Fruit fly (Drosophila melanogaster): Measurements from ENCODE around the gene GV1.

Gene GV1

DNA sequence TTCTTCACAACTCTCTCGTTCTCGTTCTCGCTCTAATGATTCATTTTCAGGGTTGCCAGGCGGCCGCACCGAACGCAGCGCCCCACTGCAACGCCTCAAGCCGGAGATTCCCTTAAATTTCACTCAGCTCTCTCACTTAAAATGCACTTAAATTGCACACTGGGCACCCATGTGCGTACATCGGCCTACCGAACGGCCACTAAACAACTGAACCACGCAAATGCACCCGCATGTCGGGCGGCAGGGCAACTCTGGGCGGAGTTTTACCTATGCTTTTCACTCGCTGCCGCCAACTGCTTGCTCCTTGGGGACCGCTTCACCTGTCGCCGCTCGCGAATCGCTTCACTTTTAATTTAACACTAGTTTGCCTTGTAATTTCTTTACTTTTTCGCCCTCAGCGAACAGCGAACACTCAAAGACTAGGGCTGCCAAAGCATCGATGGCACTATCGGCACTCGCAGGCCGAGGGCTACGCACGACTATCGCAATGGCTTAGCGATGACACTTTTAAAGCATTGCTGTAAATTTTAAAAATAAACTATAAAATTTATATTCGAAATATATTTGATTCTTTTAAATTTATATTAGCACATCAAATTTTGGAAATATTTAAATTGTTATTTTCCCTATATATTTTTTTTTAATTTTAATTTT lies 51.5 kb downstream of the GV1 start, which contains the start of gene Rap1 (continued):
- TF ChIP-seq peb (GFP tag; IDR thresholded peaks at IDR 0.05), result 0 out of 2 replicates have a peak, but pooled peaks have one; percentile 23
- TF ChIP-seq toy (GFP tag; IDR thresholded peaks at IDR 0.05), result no peak
- peak; percentile 92 for TF ChIP-seq hb (GFP tag; IDR thresholded peaks at IDR 0.05; ENCODE audit: partially characterized antibody)
- peak; percentile 53 for TF ChIP-seq CG14014 (GFP tag; IDR thresholded peaks at IDR 0.05)
- TF ChIP-seq C15 (GFP tag; IDR thresholded peaks at IDR 0.05), result 0 out of 3 replicates have a peak, but pooled peaks have one; percentile 33
- TF ChIP-seq aop (GFP tag; IDR thresholded peaks at IDR 0.05), result peak; percentile 9; the same call in 1 of the 2 replicates
- no peak for TF ChIP-seq CG17568 (GFP tag; optimal IDR thresholded peaks at IDR 0.05)
- TF ChIP-seq CG6254 (GFP tag; optimal IDR thresholded peaks at IDR 0.05), result peak; percentile 5
- TF ChIP-seq CG1529 (GFP tag; optimal IDR thresholded peaks at IDR 0.05), result no peak
- peak; percentile 62; the same call in 2 of the 3 replicates for TF ChIP-seq ase (GFP tag; IDR thresholded peaks at IDR 0.05)
- TF ChIP-seq Sin3A (optimal IDR thresholded peaks at IDR 0.05), result peak; percentile 83
- TF ChIP-seq CG31441 (GFP tag; IDR thresholded peaks at IDR 0.05), result peak; percentile 58
- TF ChIP-seq stc (GFP tag; IDR thresholded peaks at IDR 0.05), result no peak
- TF ChIP-seq Six4 (GFP tag; optimal IDR thresholded peaks at IDR 0.05), result peak; percentile 62
- peak; percentile 52; the same call in 1 of the 2 replicates for TF ChIP-seq CG1024 (GFP tag; IDR thresholded peaks at IDR 0.05)
- peak; percentile 62 for TF ChIP-seq CG4328 (GFP tag; optimal IDR thresholded peaks at IDR 0.05)
- TF ChIP-seq E2f1 (GFP tag; IDR thresholded peaks at IDR 0.05), result peak; percentile 70
- TF ChIP-seq Dad (GFP tag; optimal IDR thresholded peaks at IDR 0.05), result peak; percentile 39
- TF ChIP-seq Dfd (GFP tag; optimal IDR thresholded peaks at IDR 0.05), result no peak
- TF ChIP-seq Drgx (GFP tag; IDR thresholded peaks at IDR 0.05), result peak; percentile 35; the same call in 1 of the 2 replicates
- peak; percentile 69 for TF ChIP-seq CG8765 (GFP tag; IDR thresholded peaks at IDR 0.05)
- TF ChIP-seq pho (GFP tag; optimal IDR thresholded peaks at IDR 0.05), result peak; percentile 62
- peak; percentile 39 for TF ChIP-seq Myb (GFP tag; optimal IDR thresholded peaks at IDR 0.05)
- TF ChIP-seq nau (GFP tag; optimal IDR thresholded peaks at IDR 0.05), result no peak
- no peak for TF ChIP-seq ATbp (GFP tag; optimal IDR thresholded peaks at IDR 0.05)
- TF ChIP-seq CG12659 (GFP tag; optimal IDR thresholded peaks at IDR 0.05), result peak; percentile 64
- TF ChIP-seq CG10366 (GFP tag; IDR thresholded peaks at IDR 0.05), result peak; percentile 75
- 0 out of 2 replicates have a peak, but pooled peaks have one; percentile 2 for TF ChIP-seq dati (GFP tag; IDR thresholded peaks at IDR 0.05)
- TF ChIP-seq H2.0 (GFP tag; IDR thresholded peaks at IDR 0.05), result peak; percentile 75
- TF ChIP-seq Mes4 (GFP tag; optimal IDR thresholded peaks at IDR 0.05), result peak; percentile 0
- TF ChIP-seq NC2α (GFP tag; optimal IDR thresholded peaks at IDR 0.05), result no peak
- TF ChIP-seq Ada2b (GFP tag; IDR thresholded peaks at IDR 0.05), result peak; percentile 79
- no peak for TF ChIP-seq sim (GFP tag; IDR thresholded peaks at IDR 0.05)
- TF ChIP-seq eyg (GFP tag; optimal IDR thresholded peaks at IDR 0.05), result peak; percentile 34
- TF ChIP-seq abd-A (tag; optimal IDR thresholded peaks at IDR 0.05), result no peak
- TF ChIP-seq CG14965 (GFP tag; optimal IDR thresholded peaks at IDR 0.05; ENCODE audit: borderline replicate concordance), result no peak
- no peak for TF ChIP-seq nom (GFP tag; optimal IDR thresholded peaks at IDR 0.05)
- no peak for TF ChIP-seq CG18011 (GFP tag; optimal IDR thresholded peaks at IDR 0.05)
- no peak for TF ChIP-seq pan (optimal IDR thresholded peaks at IDR 0.05)
- TF ChIP-seq pan (GFP tag; optimal IDR thresholded peaks at IDR 0.05 in 1 of 2, IDR thresholded peaks at IDR 0.05 in 1 of 2), result peak in 1 of 2 experiments; percentile 70
- peak; percentile 9 to 11 for TF ChIP-seq chif (GFP tag; optimal IDR thresholded peaks at IDR 0.05)
- TF ChIP-seq CG10565 (GFP tag; optimal IDR thresholded peaks at IDR 0.05), result no peak
- TF ChIP-seq BtbVII (GFP tag; optimal IDR thresholded peaks at IDR 0.05), result no peak
- TF ChIP-seq wek (GFP tag; optimal IDR thresholded peaks at IDR 0.05), result no peak
- no peak for TF ChIP-seq maf-S (GFP tag; optimal IDR thresholded peaks at IDR 0.05)
- TF ChIP-seq slp2 (GFP tag; optimal IDR thresholded peaks at IDR 0.05), result peak; percentile 54
- TF ChIP-seq HLH3B (GFP tag; IDR thresholded peaks at IDR 0.05), result peak; percentile 80
- peak; percentile 79 for TF ChIP-seq CG2712 (tag; optimal IDR thresholded peaks at IDR 0.05)
- peak; percentile 39 for TF ChIP-seq CG2116 (GFP tag; optimal IDR thresholded peaks at IDR 0.05)
- peak; percentile 46 for TF ChIP-seq Rx (GFP tag; IDR thresholded peaks at IDR 0.05)
- TF ChIP-seq tin (GFP tag; optimal IDR thresholded peaks at IDR 0.05), result peak; percentile 71
